Fruit fly (Drosophila melanogaster) whole organism, embryonic: ENCODE results near the gene CG7789.
A peak's percentile ranks its signal among the peaks of the same experiment; 100 is the strongest.

Source experiments
- ATbp ChIP-seq: fragments of 200-800 bp; sonication (Bioruptor generic); optimal IDR thresholded peaks from 2 replicates; lab custom pipeline; 2017; ENCODE audit warnings: missing biosample characterization, mild to moderate bottlenecking, missing genetic modification characterization, missing genetic modification reagents
- Atf-2 ChIP-seq: fragments of 200-800 bp; sonication (Bioruptor generic); optimal IDR thresholded peaks from 2 replicates; lab custom pipeline; 2016; ENCODE audit warnings: missing biosample characterization, missing genetic modification characterization
- Bgb ChIP-seq: fragments of 200-800 bp; sonication (Bioruptor generic); IDR thresholded peaks from 2 replicates; pipeline ENCODE4 v1.3.6; 2022; ENCODE audit warnings: missing biosample characterization, missing genetic modification characterization; ENCODE audit not compliant: partially characterized antibody
- BtbVII ChIP-seq: fragments of 200-800 bp; sonication (Bioruptor generic); optimal IDR thresholded peaks from 3 replicates; lab custom pipeline; 2017; ENCODE audit warnings: missing biosample characterization, mild to moderate bottlenecking, missing genetic modification characterization
- CG10274 ChIP-seq: fragments of 200-800 bp; sonication (Bioruptor generic); optimal IDR thresholded peaks from 3 replicates; lab custom pipeline; 2017; ENCODE audit warnings: missing biosample characterization, mild to moderate bottlenecking, missing genetic modification characterization
- CG11085 ChIP-seq: fragments of 200-800 bp; sonication (Bioruptor generic); IDR thresholded peaks from 2 replicates; pipeline ENCODE4 v1.3.6; 2022; ENCODE audit warnings: missing biosample characterization, missing genetic modification characterization
- CG13123 ChIP-seq: fragments of 200-800 bp; sonication (Bioruptor generic); optimal IDR thresholded peaks from 2 replicates; lab custom pipeline; 2016; ENCODE audit warnings: missing biosample characterization, missing genetic modification characterization
- CG14441 ChIP-seq: fragments of 200-800 bp; sonication (Bioruptor generic); IDR thresholded peaks from 2 replicates; pipeline ENCODE4 v1.3.6; 2022; ENCODE audit warnings: missing biosample characterization, missing genetic modification characterization
- CG15696 ChIP-seq: fragments of 200-800 bp; sonication (Bioruptor generic); optimal IDR thresholded peaks from 2 replicates; lab custom pipeline; 2019; ENCODE audit warnings: missing biosample characterization, mild to moderate bottlenecking, missing genetic modification characterization, moderate library complexity
- CG1603 ChIP-seq: fragments of 200-800 bp; sonication (Bioruptor generic); optimal IDR thresholded peaks from 2 replicates; lab custom pipeline; 2019; ENCODE audit warnings: missing biosample characterization, mild to moderate bottlenecking, missing genetic modification characterization, moderate library complexity
- CG16779 ChIP-seq: fragments of 200-800 bp; sonication (Bioruptor generic); IDR thresholded peaks from 2 replicates; pipeline ENCODE4 v1.3.6; 2022; ENCODE audit warnings: missing biosample characterization, missing genetic modification characterization
- CG16813 ChIP-seq: fragments of 200-800 bp; sonication (Bioruptor generic); IDR thresholded peaks from 3 replicates; pipeline ENCODE4 v1.3.6; 2022; ENCODE audit warnings: missing biosample characterization, missing genetic modification characterization; ENCODE audit not compliant: partially characterized antibody
- CG2129 ChIP-seq: fragments of 200-800 bp; sonication (Bioruptor generic); IDR thresholded peaks from 2 replicates; pipeline ENCODE4 v1.3.6; 2022; ENCODE audit warnings: missing biosample characterization, missing genetic modification characterization; ENCODE audit not compliant: partially characterized antibody
- CG34376 ChIP-seq: fragments of 200-800 bp; sonication (Bioruptor generic); optimal IDR thresholded peaks from 2 replicates; lab custom pipeline; 2018; ENCODE audit warnings: missing biosample characterization, mild to moderate bottlenecking, missing genetic modification characterization
- CG4820 ChIP-seq: fragments of 200-800 bp; sonication (Bioruptor generic); optimal IDR thresholded peaks from 3 replicates; lab custom pipeline; 2016; ENCODE audit warnings: missing biosample characterization, missing genetic modification characterization
- CG6254 ChIP-seq: fragments of 200-800 bp; sonication (Bioruptor generic); optimal IDR thresholded peaks from 3 replicates; lab custom pipeline; 2017; ENCODE audit warnings: mild to moderate bottlenecking, missing biosample characterization, missing genetic modification reagents, missing genetic modification characterization
- CG7372 ChIP-seq: fragments of 200-800 bp; sonication (Bioruptor generic); IDR thresholded peaks from 2 replicates; pipeline ENCODE4 v1.3.6; 2022; ENCODE audit warnings: missing biosample characterization, missing genetic modification characterization
- CG8944 ChIP-seq: fragments of 200-800 bp; sonication (Bioruptor generic); optimal IDR thresholded peaks from 3 replicates; lab custom pipeline; 2016; ENCODE audit warnings: missing biosample characterization, missing genetic modification characterization
- CG9215 ChIP-seq: fragments of 200-800 bp; sonication (Bioruptor generic); IDR thresholded peaks from 2 replicates; pipeline ENCODE4 v1.3.6; 2022; ENCODE audit warnings: missing biosample characterization, missing genetic modification characterization
- CTCF ChIP-seq: fragments of 200-800 bp; sonication (Bioruptor generic); optimal IDR thresholded peaks from 2 replicates; lab custom pipeline; 2017; ENCODE audit warnings: missing biosample characterization, mild to moderate bottlenecking, missing genetic modification characterization, moderate library complexity
- CrebB ChIP-seq: fragments of 200-800 bp; sonication (Bioruptor generic); optimal IDR thresholded peaks from 3 replicates; lab custom pipeline; 2018; ENCODE audit warnings: missing biosample characterization, mild to moderate bottlenecking, missing genetic modification characterization
- Dip3 ChIP-seq: fragments of 200-800 bp; sonication (Bioruptor generic); optimal IDR thresholded peaks from 3 replicates; lab custom pipeline; 2016; ENCODE audit warnings: missing biosample characterization, missing genetic modification characterization
- Fer3 ChIP-seq: fragments of 200-800 bp; sonication (Bioruptor generic); optimal IDR thresholded peaks from 2 replicates; lab custom pipeline; 2018; ENCODE audit warnings: missing biosample characterization, mild to moderate bottlenecking, missing genetic modification characterization, moderate library complexity
- Hand ChIP-seq: fragments of 200-800 bp; sonication (Bioruptor generic); optimal IDR thresholded peaks from 2 replicates; lab custom pipeline; 2017; ENCODE audit warnings: mild to moderate bottlenecking, missing biosample characterization, missing genetic modification reagents, missing genetic modification characterization
- HmgZ ChIP-seq: fragments of 200-800 bp; sonication (Bioruptor generic); optimal IDR thresholded peaks from 2 replicates; lab custom pipeline; 2018; ENCODE audit warnings: missing biosample characterization, mild to moderate bottlenecking, missing genetic modification characterization
- Max ChIP-seq: fragments of 200-800 bp; sonication (Bioruptor generic); optimal IDR thresholded peaks from 2 replicates; lab custom pipeline; 2016; ENCODE audit warnings: missing biosample characterization, mild to moderate bottlenecking, missing genetic modification characterization
- Nf-YB ChIP-seq: fragments of 200-800 bp; sonication (Bioruptor generic); optimal IDR thresholded peaks from 3 replicates; lab custom pipeline; 2019; ENCODE audit warnings: missing biosample characterization, mild to moderate bottlenecking, missing genetic modification characterization, moderate library complexity
- YL-1 ChIP-seq: fragments of 200-800 bp; sonication (Bioruptor generic); optimal IDR thresholded peaks from 3 replicates; lab custom pipeline; 2017; ENCODE audit warnings: missing biosample characterization, mild to moderate bottlenecking, missing genetic modification characterization
- amos ChIP-seq: fragments of 200-800 bp; sonication (Bioruptor generic); IDR thresholded peaks from 2 replicates; pipeline ENCODE4 v1.3.6; 2022; ENCODE audit warnings: missing biosample characterization, missing genetic modification characterization; ENCODE audit not compliant: partially characterized antibody
- dm ChIP-seq: fragments of 200-800 bp; sonication (Bioruptor generic); optimal IDR thresholded peaks from 3 replicates; lab custom pipeline; 2016; ENCODE audit warnings: missing biosample characterization, missing genetic modification characterization
- eyg ChIP-seq: fragments of 200-800 bp; sonication (Bioruptor generic); optimal IDR thresholded peaks from 3 replicates; lab custom pipeline; 2016; ENCODE audit warnings: missing biosample characterization, missing genetic modification characterization
- fru ChIP-seq: fragments of >200 bp; optimal IDR thresholded peaks from 2 replicates; lab custom pipeline; 2017
- gsb-n ChIP-seq: fragments of 200-800 bp; sonication (Bioruptor generic); optimal IDR thresholded peaks from 3 replicates; lab custom pipeline; 2018; ENCODE audit warnings: missing biosample characterization, mild to moderate bottlenecking, missing genetic modification characterization
- gt ChIP-seq: fragments of 200-800 bp; sonication (Bioruptor generic); IDR thresholded peaks from 2 replicates; pipeline ENCODE4 v1.3.6; 2022; ENCODE audit warnings: missing biosample characterization, missing genetic modification characterization
- hb ChIP-seq: fragments of 200-800 bp; sonication (Bioruptor generic); IDR thresholded peaks from 3 replicates; pipeline ENCODE4 v1.3.6; 2022; ENCODE audit warnings: missing biosample characterization, missing genetic modification characterization; ENCODE audit not compliant: partially characterized antibody
- insv ChIP-seq, 2 experiments: fragments of 200-800 bp; sonication (Bioruptor generic); optimal IDR thresholded peaks; 3 replicates each; lab custom pipeline; 2016 to 2018; ENCODE audit warnings: missing biosample characterization in 2 of 2, missing genetic modification characterization in 2 of 2
- jigr1 ChIP-seq: fragments of 200-800 bp; sonication (Bioruptor generic); IDR thresholded peaks from 3 replicates; pipeline ENCODE4 v1.3.6; 2022; ENCODE audit warnings: missing biosample characterization, missing genetic modification characterization
- lab ChIP-seq: fragments of 200-800 bp; sonication (Bioruptor generic); optimal IDR thresholded peaks from 3 replicates; lab custom pipeline; 2017; ENCODE audit warnings: missing biosample characterization, missing genetic modification characterization, mild to moderate bottlenecking, moderate library complexity, missing genetic modification reagents
- lov ChIP-seq, 2 experiments: fragments of 200-800 bp in 1 of 2; fragments of >200 bp in 1 of 2; sonication (Bioruptor generic) in 1 of 2; IDR thresholded peaks in 1 of 2; optimal IDR thresholded peaks in 1 of 2; 2 replicates in 1 of 2; 3 replicates in 1 of 2; pipeline versions ENCODE4 v1.3.6 to Lab custom; 2017 to 2022; ENCODE audit warnings: missing biosample characterization in 1 of 2, missing genetic modification characterization in 1 of 2
- mam ChIP-seq: fragments of 200-800 bp; sonication (Bioruptor generic); optimal IDR thresholded peaks from 3 replicates; lab custom pipeline; 2016; ENCODE audit warnings: missing biosample characterization, missing genetic modification characterization
- nmo ChIP-seq: fragments of 200-800 bp; sonication (Bioruptor generic); optimal IDR thresholded peaks from 2 replicates; lab custom pipeline; 2018; ENCODE audit warnings: missing biosample characterization, mild to moderate bottlenecking, missing genetic modification characterization, moderate library complexity
- pita ChIP-seq: fragments of 200-800 bp; sonication (Bioruptor generic); optimal IDR thresholded peaks from 2 replicates; lab custom pipeline; 2017; ENCODE audit warnings: missing biosample characterization, mild to moderate bottlenecking, missing genetic modification characterization
- pros ChIP-seq: fragments of 200-800 bp; sonication (Bioruptor generic); optimal IDR thresholded peaks from 3 replicates; lab custom pipeline; 2019; ENCODE audit warnings: missing biosample characterization, mild to moderate bottlenecking, missing genetic modification characterization, moderate library complexity
- psq ChIP-seq: fragments of 200-800 bp; sonication (Bioruptor generic); optimal IDR thresholded peaks from 2 replicates; lab custom pipeline; 2017; ENCODE audit warnings: missing biosample characterization, missing genetic modification characterization
- row ChIP-seq: fragments of 200-800 bp; sonication (Bioruptor generic); IDR thresholded peaks from 3 replicates; pipeline ENCODE4 v1.3.6; 2022; ENCODE audit warnings: missing biosample characterization, missing genetic modification characterization
- tll ChIP-seq, 2 experiments: fragments of 200-800 bp in 1 of 2; fragments of >200 bp in 1 of 2; sonication (Bioruptor generic) in 1 of 2; optimal IDR thresholded peaks; 2 replicates each; lab custom pipeline; 2017 to 2019; ENCODE audit warnings: missing biosample characterization in 2 of 2, missing genetic modification characterization in 2 of 2, mild to moderate bottlenecking in 1 of 2, moderate library complexity in 1 of 2
- tna ChIP-seq: fragments of 200-800 bp; sonication (Bioruptor generic); IDR thresholded peaks from 2 replicates; pipeline ENCODE4 v1.3.6; 2022; ENCODE audit warnings: missing biosample characterization, missing genetic modification characterization; ENCODE audit not compliant: partially characterized antibody
- wor ChIP-seq: fragments of 200-800 bp; sonication (Bioruptor generic); IDR thresholded peaks from 2 replicates; pipeline ENCODE4 v1.3.6; 2022; ENCODE audit warnings: missing biosample characterization, missing genetic modification characterization
- yki ChIP-seq: fragments of >200 bp; optimal IDR thresholded peaks from 3 replicates; lab custom pipeline; 2018

CG7789 gene

dm6 chr3R:29806682-29807393, 3.8 kb downstream of the CG7789 start, which contains the start of the genes ca and ncd (continued):
- TF ChIP-seq mam (GFP tag; lab: Kevin White, UChicago) (peak; percentile 14), ATbp (GFP tag; lab: Kevin White, UChicago) (no peak), CG16779 (GFP tag; lab: Robert Waterston, UW) (no peak), amos (GFP tag; lab: Robert Waterston, UW) (peak; percentile 80), dm (GFP tag; lab: Kevin White, UChicago) (peak; percentile 34), CG2129 (GFP tag; lab: Robert Waterston, UW) (peak; percentile 47; the same call in 1 of the 2 replicates), yki (lab: Kevin White, UChicago) (no peak), CG9215 (GFP tag; lab: Robert Waterston, UW) (peak; percentile 80), CrebB (tag; lab: Kevin White, UChicago) (no peak), CG16813 (GFP tag; lab: Robert Waterston, UW) (peak; percentile 67), CG11085 (no peak), CG8944 (GFP tag; lab: Kevin White, UChicago) (no peak), hb (peak; percentile 55; the same call in 1 of the 3 replicates), CG13123 (GFP tag; lab: Kevin White, UChicago) (no peak), CG1603 (tag; lab: Kevin White, UChicago) (no peak), HmgZ (peak; percentile 15), YL-1 (GFP tag; lab: Kevin White, UChicago) (peak; percentile 92), row (GFP tag; lab: Robert Waterston, UW) (no peak; the same call in 1 of the 3 replicates), pita (no peak), insv (GFP tag; optimal IDR thresholded peaks at IDR 0.05; lab: Kevin White, UChicago) (peak; percentile 46 to 95), Bgb (GFP tag; lab: Robert Waterston, UW) (peak; percentile 77), nmo (GFP tag; lab: Kevin White, UChicago) (peak; percentile 48), Fer3 (tag; lab: Kevin White, UChicago) (no peak), psq (GFP tag; lab: Kevin White, UChicago) (no peak), Dip3 (GFP tag; lab: Kevin White, UChicago) (peak; percentile 6), BtbVII (no peak), CG34376 (GFP tag; lab: Kevin White, UChicago) (no peak)
- TF ChIP-seq, all 482 proteins: peak for 70

dm6 chr3R:29816266-29816665, 13.3 kb downstream of the CG7789 start, which contains the start of gene Vps16B:
Gene Vps16B, minus strand, starts transcription at chr3R:29816451.
- TF ChIP-seq Atf-2 (GFP tag; lab: Kevin White, UChicago) = no peak
- no peak for TF ChIP-seq dm (GFP tag; lab: Kevin White, UChicago)
- no peak for TF ChIP-seq lov (optimal IDR thresholded peaks at IDR 0.05; lab: Kevin White, UChicago)
- TF ChIP-seq lov (GFP tag; IDR thresholded peaks at IDR 0.05; lab: Robert Waterston, UW) = no peak
- TF ChIP-seq CG10274 = no peak
- TF ChIP-seq Nf-YB = no peak
- no peak for TF ChIP-seq gt (GFP tag; lab: Robert Waterston, UW)
- no peak for TF ChIP-seq pros (GFP tag; lab: Kevin White, UChicago)
- no peak for TF ChIP-seq eyg (GFP tag; lab: Kevin White, UChicago)
- no peak for TF ChIP-seq tna (GFP tag; lab: Robert Waterston, UW)
- TF ChIP-seq CG16813 (GFP tag; lab: Robert Waterston, UW) = 0 out of 3 replicates have a peak, but pooled peaks have one; percentile 29
- no peak for TF ChIP-seq Hand (GFP tag; lab: Kevin White, UChicago)
- no peak for TF ChIP-seq CG6254 (GFP tag; lab: Kevin White, UChicago)
- no peak for TF ChIP-seq wor
- TF ChIP-seq fru (lab: Kevin White, UChicago) = no peak
- TF ChIP-seq CTCF (GFP tag; lab: Kevin White, UChicago) = no peak
- TF ChIP-seq jigr1 (GFP tag; lab: Robert Waterston, UW) = no peak
- no peak for TF ChIP-seq CG7372 (GFP tag; lab: Robert Waterston, UW)
- TF ChIP-seq Max (GFP tag; lab: Kevin White, UChicago) = no peak
- no peak for TF ChIP-seq CG14441 (GFP tag; lab: Robert Waterston, UW)
- no peak for TF ChIP-seq CG4820
- TF ChIP-seq gsb-n = no peak
- no peak for TF ChIP-seq lab (GFP tag; lab: Kevin White, UChicago)
- TF ChIP-seq tll (GFP tag; optimal IDR thresholded peaks at IDR 0.05; lab: Kevin White, UChicago) = no peak
- TF ChIP-seq CG15696 (tag; lab: Kevin White, UChicago) = no peak
